Worm (Caenorhabditis elegans): ENCODE measurements around the gene jmjd-2.

- TF ChIP-seq ceh-13 (GFP tag; optimal IDR thresholded peaks at IDR 0.05) (no peak), scrt-1 (GFP tag; IDR thresholded peaks at IDR 0.05) (no peak), ama-1 (optimal IDR thresholded peaks at IDR 0.05) (no peak), F13C5.2 (tag; optimal IDR thresholded peaks at IDR 0.05) (no peak), hnd-1 (tag; optimal IDR thresholded peaks at IDR 0.05) (no peak), tbx-37 (GFP tag; conservative IDR thresholded peaks at IDR 0.05) (no peak), pes-1 (GFP tag; IDR thresholded peaks at IDR 0.05) (no peak), tbx-11 (GFP tag; IDR thresholded peaks at IDR 0.05) (no peak), aly-1 (tag; optimal IDR thresholded peaks at IDR 0.05) (no peak), hmg-4 (GFP tag; optimal IDR thresholded peaks at IDR 0.05) (no peak), ceh-36 (tag; optimal IDR thresholded peaks at IDR 0.05) (no peak)
Observed at ce11 chrII:14292519-14292918, 49.1 kb upstream of the jmjd-2 start, which contains the start of gene Y54G11A.4.
